Fruit fly (Drosophila melanogaster) whole organism, adult: ENCODE results near the gene CG7320.

ENCODE experiments used
- CG11617 ChIP-seq: fragments of 200-800 bp; sonication (Bioruptor generic); optimal IDR thresholded peaks from 2 replicates; lab custom pipeline; 2017; ENCODE audit warnings: mild to moderate bottlenecking, missing biosample characterization, missing genetic modification reagents, missing genetic modification characterization
- CG12768 ChIP-seq: fragments of 200-800 bp; sonication (Bioruptor generic); optimal IDR thresholded peaks from 2 replicates; lab custom pipeline; 2017; ENCODE audit warnings: missing biosample characterization, missing genetic modification characterization, mild to moderate bottlenecking, moderate library complexity, missing genetic modification reagents
- CG5204 ChIP-seq: fragments of 200-800 bp; sonication (Bioruptor generic); optimal IDR thresholded peaks from 2 replicates; lab custom pipeline; 2016; ENCODE audit warnings: missing biosample characterization, missing genetic modification characterization
- CG7101 ChIP-seq: fragments of 200-800 bp; sonication (Bioruptor generic); optimal IDR thresholded peaks from 2 replicates; lab custom pipeline; 2018; ENCODE audit warnings: missing biosample characterization, mild to moderate bottlenecking, missing genetic modification characterization, moderate library complexity
- Clk ChIP-seq: fragments of 200-800 bp; sonication (Bioruptor generic); optimal IDR thresholded peaks from 2 replicates; lab custom pipeline; 2017; ENCODE audit warnings: missing biosample characterization, missing genetic modification characterization
- Crg-1 ChIP-seq: fragments of 200-800 bp; sonication (Bioruptor generic); optimal IDR thresholded peaks from 2 replicates; lab custom pipeline; 2016; ENCODE audit warnings: missing biosample characterization, missing genetic modification characterization
- Mnt ChIP-seq: fragments of 200-800 bp; sonication (Bioruptor generic); optimal IDR thresholded peaks from 2 replicates; lab custom pipeline; 2016; ENCODE audit warnings: missing biosample characterization, mild to moderate bottlenecking, missing genetic modification characterization
- cnc ChIP-seq, 2 experiments: fragments of >200 bp; optimal IDR thresholded peaks; 2 replicates each; lab custom pipeline; 2017
- kay ChIP-seq: fragments of 200-800 bp; sonication (Bioruptor generic); peaks from one replicate; lab custom pipeline; 2016; ENCODE audit warnings: missing biosample characterization, missing genetic modification characterization, borderline replicate concordance
- tj ChIP-seq: fragments of 200-800 bp; sonication (Bioruptor generic); optimal IDR thresholded peaks from 3 replicates; lab custom pipeline; 2017; ENCODE audit warnings: missing biosample characterization, mild to moderate bottlenecking, missing genetic modification characterization, moderate library complexity
- toe ChIP-seq: fragments of 200-800 bp; sonication (Bioruptor generic); optimal IDR thresholded peaks from 2 replicates; lab custom pipeline; 2016; ENCODE audit warnings: missing biosample characterization, missing genetic modification characterization

DNA sequence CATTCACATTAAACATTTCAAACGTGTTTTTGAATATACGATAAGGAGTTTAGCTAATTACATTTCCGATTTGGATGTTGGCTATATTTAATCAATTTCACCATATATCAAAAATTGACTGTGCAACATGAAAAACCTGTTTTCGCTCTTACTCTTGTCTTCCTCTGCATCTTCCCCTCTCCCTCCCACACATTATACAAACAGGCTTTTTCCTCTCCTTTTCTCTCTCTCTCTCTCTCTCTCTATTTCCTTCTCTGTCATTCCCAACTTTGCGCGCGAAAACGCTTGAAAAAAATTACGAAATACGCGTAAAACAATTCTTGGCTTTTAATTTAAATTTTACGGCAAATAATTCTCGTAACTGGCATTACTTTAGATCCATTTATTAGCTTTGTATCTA is 14.5 kb upstream of the CG7320 start:
- TF ChIP-seq kay (GFP tag; lab: Kevin White, UChicago) (peak; percentile 31), CG7101 (tag; lab: Kevin White, UChicago) (no peak), CG5204 (GFP tag; lab: Kevin White, UChicago) (no peak), Crg-1 (GFP tag; lab: Kevin White, UChicago) (no peak), toe (GFP tag; lab: Kevin White, UChicago) (no peak), Clk (GFP tag; lab: Kevin White, UChicago) (no peak), tj (no peak), Mnt (no peak), cnc (optimal IDR thresholded peaks at IDR 0.05; lab: Kevin White, UChicago) (no peak), CG11617 (GFP tag; lab: Kevin White, UChicago) (no peak), CG12768 (GFP tag; lab: Kevin White, UChicago) (no peak)
